Fruit fly (Drosophila melanogaster): ENCODE measurements around the gene sip3.

dm6 chr3R:31736776-31737175, 35.2 kb upstream of the sip3 start, which contains the start of the genes CstF50 and CG11563:
- TF ChIP-seq cnc (optimal IDR thresholded peaks at IDR 0.05) (no peak), bab1 (GFP tag; optimal IDR thresholded peaks at IDR 0.05) (peak; percentile 59), CG33017 (tag; optimal IDR thresholded peaks at IDR 0.05) (no peak), CG11617 (GFP tag; optimal IDR thresholded peaks at IDR 0.05) (no peak), CG7101 (tag; optimal IDR thresholded peaks at IDR 0.05) (no peak), CG12768 (GFP tag; optimal IDR thresholded peaks at IDR 0.05) (no peak), Crg-1 (GFP tag; optimal IDR thresholded peaks at IDR 0.05) (no peak), Hr96 (GFP tag; optimal IDR thresholded peaks at IDR 0.05) (no peak), kay (GFP tag; ENCODE audit: borderline replicate concordance) (no peak)

All from whole organism, adult.